Worm (Caenorhabditis elegans) whole organism, midembryonic: ENCODE measurements around the gene Y54G11A.2.

Experiments
- T22C8.4 ChIP-seq: fragments of 200-800 bp; sonication (Bioruptor generic); IDR thresholded peaks from 2 replicates; pipeline ENCODE4 v1.3.6; 2022; ENCODE audit warnings: missing genetic modification characterization, missing compliant biosample characterization
- cog-1 ChIP-seq: sonication (generic microtip); optimal IDR thresholded peaks from 2 replicates; lab custom pipeline; 2016; ENCODE audit warnings: missing genetic modification characterization, missing compliant biosample characterization
- flt-1 ChIP-seq: fragments of 200-800 bp; sonication (Bioruptor generic); IDR thresholded peaks from 2 replicates; pipeline ENCODE4 v1.3.6; 2022; ENCODE audit warnings: missing genetic modification characterization, missing compliant biosample characterization
- klf-2 ChIP-seq: fragments of 200-800 bp; sonication (Bioruptor generic); conservative IDR thresholded peaks from 2 replicates; pipeline ENCODE4 v1.3.6; 2022; ENCODE audit warnings: missing genetic modification reagents, missing genetic modification characterization, missing compliant biosample characterization
- med-1 ChIP-seq: sonication (generic microtip); optimal IDR thresholded peaks from 2 replicates; lab custom pipeline; 2017; ENCODE audit warnings: missing genetic modification characterization, mild to moderate bottlenecking, missing compliant biosample characterization, antibody characterized with exemption, missing genetic modification reagents; ENCODE audit not compliant: insufficient read depth
- ztf-23 ChIP-seq: fragments of 200-800 bp; sonication (Bioruptor generic); IDR thresholded peaks from 2 replicates; pipeline ENCODE4 v1.3.6; 2022; ENCODE audit warnings: missing genetic modification reagents, missing genetic modification characterization, missing compliant biosample characterization

DNA sequence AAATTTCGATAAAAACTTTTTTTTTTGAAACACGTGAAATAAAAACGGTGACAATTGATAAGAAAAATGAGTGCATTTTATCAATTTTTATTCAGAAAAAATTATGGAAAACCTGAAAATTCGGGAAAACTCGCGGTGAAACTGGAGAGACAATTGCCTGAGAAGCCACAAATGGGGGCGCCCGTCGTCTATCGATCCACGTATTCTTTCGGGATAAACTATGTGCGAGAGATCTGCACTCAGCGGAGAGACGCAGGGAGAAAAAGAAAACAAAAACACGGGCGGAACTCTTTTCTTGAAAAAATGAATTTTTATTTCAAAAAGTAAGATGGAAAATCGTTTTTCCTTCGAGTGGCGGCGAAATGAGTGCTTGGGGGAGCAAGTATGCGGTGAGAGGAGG is 18.3 kb upstream of the Y54G11A.2 start, which contains the start of gene men-1:
- TF ChIP-seq T22C8.4 (no peak), ztf-23 (GFP tag; lab: Robert Waterston, UW) (no peak), med-1 (GFP tag; lab: Kevin White, UChicago) (no peak), flt-1 (GFP tag; lab: Robert Waterston, UW) (no peak), klf-2 (GFP tag; lab: Robert Waterston, UW) (no peak), cog-1 (no peak)
